Fruit fly (Drosophila melanogaster) whole organism, adult: ENCODE measurements around the gene Rilpl.

Experiments
- CG11617 ChIP-seq: fragments of 200-800 bp; sonication (Bioruptor generic); optimal IDR thresholded peaks from 2 replicates; lab custom pipeline; 2017; ENCODE audit warnings: mild to moderate bottlenecking, missing biosample characterization, missing genetic modification reagents, missing genetic modification characterization
- CG1620 ChIP-seq: fragments of 200-800 bp; sonication (Bioruptor generic); optimal IDR thresholded peaks from 2 replicates; lab custom pipeline; 2016; ENCODE audit warnings: missing biosample characterization, missing genetic modification characterization
- CG33017 ChIP-seq: fragments of 200-800 bp; sonication (Bioruptor generic); optimal IDR thresholded peaks from 2 replicates; lab custom pipeline; 2018; ENCODE audit warnings: missing biosample characterization, mild to moderate bottlenecking, missing genetic modification characterization, moderate library complexity
- CG5204 ChIP-seq: fragments of 200-800 bp; sonication (Bioruptor generic); optimal IDR thresholded peaks from 2 replicates; lab custom pipeline; 2016; ENCODE audit warnings: missing biosample characterization, missing genetic modification characterization
- Hr96 ChIP-seq: fragments of 200-800 bp; sonication (Bioruptor generic); optimal IDR thresholded peaks from 2 replicates; lab custom pipeline; 2016; ENCODE audit warnings: missing biosample characterization, missing genetic modification characterization
- cic ChIP-seq: fragments of 200-800 bp; sonication (Bioruptor generic); optimal IDR thresholded peaks from 2 replicates; lab custom pipeline; 2017; ENCODE audit warnings: missing biosample characterization, mild to moderate bottlenecking, missing genetic modification characterization, moderate library complexity
- cnc ChIP-seq, 2 experiments: fragments of >200 bp; optimal IDR thresholded peaks; 2 replicates each; lab custom pipeline; 2017
- toe ChIP-seq: fragments of 200-800 bp; sonication (Bioruptor generic); optimal IDR thresholded peaks from 2 replicates; lab custom pipeline; 2016; ENCODE audit warnings: missing biosample characterization, missing genetic modification characterization

DNA sequence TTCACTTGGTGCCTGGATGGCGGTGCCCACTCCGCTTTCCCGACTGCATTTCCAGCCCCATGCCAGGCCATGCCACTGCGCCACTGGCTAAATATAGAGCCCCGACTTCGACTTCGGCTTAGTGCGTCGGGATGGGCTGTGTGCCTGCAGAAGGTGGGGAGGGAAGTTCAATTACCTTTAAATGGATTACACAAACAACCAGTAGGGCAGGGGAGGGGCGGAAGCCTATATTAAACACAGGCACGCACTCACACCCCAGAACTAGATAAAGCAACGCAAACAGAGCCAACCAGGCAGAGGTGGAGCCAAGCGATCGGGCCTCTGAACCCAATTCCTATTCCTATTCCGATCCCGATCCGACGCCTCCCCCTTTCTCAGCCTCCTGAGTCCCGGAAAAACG is 10.4 kb upstream of the Rilpl start:
- TF ChIP-seq cic (no peak), CG33017 (tag; lab: Kevin White, UChicago) (no peak), toe (GFP tag; lab: Kevin White, UChicago) (no peak), cnc (optimal IDR thresholded peaks at IDR 0.05; lab: Kevin White, UChicago) (no peak), CG1620 (no peak), Hr96 (no peak), CG11617 (no peak), CG5204 (no peak)
